Fruit fly (Drosophila melanogaster): ENCODE data around the gene CG4069.
A peak's percentile ranks its signal among the peaks of the same experiment; 100 is the strongest.

CG4069 gene

DNA sequence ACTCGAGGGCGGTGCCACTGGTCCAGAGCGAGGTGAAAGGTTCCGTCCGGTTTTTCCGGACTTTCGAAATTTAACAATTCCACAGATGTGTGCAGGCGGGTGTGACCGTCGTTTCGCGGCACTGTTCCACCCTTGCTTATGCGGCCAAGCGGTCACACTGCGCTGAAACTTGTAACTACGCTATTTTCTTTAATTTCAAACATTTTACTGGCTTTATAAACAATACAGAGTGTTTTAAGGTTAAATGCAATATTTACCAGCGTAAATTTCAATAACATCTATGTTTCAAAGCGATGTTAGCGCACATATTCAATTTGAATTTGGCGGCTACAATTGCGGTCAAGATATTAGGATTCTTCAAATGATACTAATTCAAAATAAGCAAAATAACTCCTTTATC is 7.1 kb downstream of the CG4069 start, which contains the start of gene nst:
Gene nst, minus strand, starts transcription at position 128 of the 400 bp plus-strand sequence.
- TF ChIP-seq noc (tag; optimal IDR thresholded peaks at IDR 0.05), result no peak

DNA sequence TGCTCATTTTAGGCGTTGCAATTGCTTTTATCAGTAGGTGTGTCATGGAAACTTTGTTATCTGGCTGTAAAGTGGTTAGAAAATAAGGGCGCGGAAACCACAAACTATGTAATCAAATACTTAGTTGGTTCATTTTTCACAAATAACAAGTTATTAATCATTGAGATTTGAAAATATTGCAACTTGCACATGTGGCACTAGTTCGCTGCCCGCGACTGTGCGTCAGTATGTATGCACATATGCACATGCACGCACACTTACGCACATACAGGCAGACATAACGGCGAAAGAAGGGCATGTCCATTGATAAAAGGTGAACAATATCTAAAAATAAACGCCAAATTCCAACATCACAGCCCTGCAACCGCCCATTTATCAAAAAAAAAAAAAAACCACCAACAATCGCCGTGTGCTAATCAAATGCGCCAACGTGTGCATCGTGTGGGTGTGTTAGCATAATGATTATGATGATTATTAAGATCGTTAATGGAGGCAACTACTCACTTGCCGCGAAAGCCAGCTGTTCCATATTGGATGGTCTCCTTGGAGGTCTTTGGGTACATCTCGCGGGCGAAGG is 7.6 kb downstream of the CG4069 start:
- no peak for TF ChIP-seq noc (tag; optimal IDR thresholded peaks at IDR 0.05)

DNA sequence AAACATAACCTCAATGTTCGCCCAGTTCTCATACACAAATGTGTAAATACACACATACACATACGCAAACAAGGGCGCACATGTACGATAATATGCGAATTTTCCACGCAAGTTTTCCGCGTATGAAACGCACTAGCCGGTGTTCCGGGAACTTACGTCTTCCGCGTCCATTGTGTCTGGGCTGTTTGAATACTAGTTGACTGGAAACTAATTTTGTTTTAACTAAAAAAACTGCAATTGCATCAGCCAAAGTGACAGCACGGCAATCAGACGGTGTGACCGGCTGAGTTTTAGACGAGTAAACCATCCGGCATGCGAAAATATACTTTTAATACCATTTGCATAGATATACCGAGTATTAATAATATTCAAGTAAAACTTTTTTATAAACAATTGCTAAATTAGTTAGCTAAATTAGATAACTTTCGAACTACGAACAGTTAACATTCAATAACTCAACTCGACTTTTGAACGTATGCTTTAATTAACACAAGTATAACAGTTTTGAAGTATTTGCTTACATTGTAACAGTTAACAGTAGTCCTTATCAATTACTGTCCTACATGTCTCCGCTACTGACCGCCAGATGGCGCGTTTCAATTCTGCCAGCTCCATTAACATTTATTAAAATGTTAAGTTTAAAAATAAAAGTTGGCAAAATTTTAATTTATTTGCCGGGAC is 10.5 kb downstream of the CG4069 start, which contains the start of gene eIF2beta:
Gene eIF2beta, minus strand, starts transcription at position 299 of the 681 bp plus-strand sequence.
- peak; percentile 28 for TF ChIP-seq noc (tag; optimal IDR thresholded peaks at IDR 0.05)

DNA sequence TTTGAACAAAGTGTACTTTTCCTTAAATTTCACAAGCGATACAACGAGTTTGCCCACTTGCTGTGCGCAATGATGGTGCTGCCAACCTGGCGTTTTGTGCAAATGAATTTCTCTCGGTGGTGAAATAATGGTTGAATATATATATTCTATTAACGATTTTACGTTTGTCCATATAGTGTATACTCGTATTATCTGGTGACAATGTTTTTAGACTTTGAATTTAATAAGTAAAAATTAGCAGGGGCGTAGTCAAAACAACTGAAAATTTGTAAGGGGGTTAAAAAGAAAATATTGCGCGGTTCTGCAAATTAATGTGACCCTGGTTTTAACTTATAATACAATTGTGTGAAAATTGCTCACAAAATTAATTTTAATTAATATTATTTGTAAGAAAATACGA is 13.2 kb downstream of the CG4069 start, which contains the start of the genes ver and Gcn5:
Gene ver, plus strand, starts transcription at position 47 of the 400 bp plus-strand sequence.
Gene Gcn5, minus strand, starts transcription at position 74 of the 400 bp plus-strand sequence.
- TF ChIP-seq noc (tag; optimal IDR thresholded peaks at IDR 0.05), result peak; percentile 94

DNA sequence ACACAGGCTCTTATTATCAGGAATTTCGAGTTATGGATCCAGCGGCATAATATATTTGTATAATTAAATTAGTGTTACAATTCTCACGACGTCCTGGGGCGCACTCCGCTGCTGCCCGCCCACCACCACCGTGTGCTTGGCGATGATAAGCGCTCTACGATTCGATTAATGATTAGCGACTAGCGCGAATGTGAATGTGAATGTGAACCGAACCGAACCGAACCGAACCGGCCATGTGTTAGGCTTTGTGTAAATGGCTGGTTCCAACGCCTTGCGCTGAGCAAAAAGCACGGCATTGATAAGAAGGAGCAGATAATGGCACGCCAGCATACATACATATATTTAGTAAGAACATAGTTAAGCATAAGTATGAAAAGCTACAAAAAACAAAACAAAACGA is 17.8 kb downstream of the CG4069 start:
- no peak for TF ChIP-seq noc (tag; optimal IDR thresholded peaks at IDR 0.05)

DNA sequence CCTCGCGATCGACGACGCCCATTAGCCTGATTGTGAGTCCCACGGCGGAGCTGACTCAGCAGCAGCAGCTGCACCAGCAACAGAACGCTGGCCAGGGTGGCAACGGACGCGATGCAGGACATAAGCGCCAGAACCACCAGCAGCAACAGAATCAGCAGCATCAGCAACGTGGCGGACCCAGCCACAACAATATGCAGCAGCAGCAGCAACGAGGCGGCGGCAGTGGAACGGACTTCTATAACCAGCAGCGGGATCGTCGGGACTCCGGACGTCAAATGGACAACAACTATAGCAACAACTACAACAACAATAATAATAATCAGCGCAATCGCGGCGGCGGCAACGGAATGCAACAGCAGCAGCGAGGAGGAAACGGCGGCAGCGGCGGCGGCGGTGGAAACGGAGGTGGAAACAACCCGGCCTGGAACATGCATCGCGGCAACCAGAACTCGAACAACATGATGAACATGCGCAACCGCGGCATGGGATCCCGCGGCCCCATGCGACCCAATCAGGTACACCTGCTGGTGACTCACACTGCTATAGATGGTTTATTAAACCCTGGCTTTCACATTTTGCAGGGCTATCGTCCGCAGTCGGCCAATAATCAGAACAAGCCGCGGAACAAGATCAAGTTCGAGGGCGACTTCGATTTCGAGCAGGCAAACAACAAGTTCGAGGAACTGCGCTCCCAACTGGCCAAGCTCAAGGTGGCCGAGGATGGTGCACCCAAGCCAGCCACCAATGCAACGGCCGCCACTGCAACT is 19.5 kb downstream of the CG4069 start:
- TF ChIP-seq noc (tag; optimal IDR thresholded peaks at IDR 0.05), result no peak

DNA sequence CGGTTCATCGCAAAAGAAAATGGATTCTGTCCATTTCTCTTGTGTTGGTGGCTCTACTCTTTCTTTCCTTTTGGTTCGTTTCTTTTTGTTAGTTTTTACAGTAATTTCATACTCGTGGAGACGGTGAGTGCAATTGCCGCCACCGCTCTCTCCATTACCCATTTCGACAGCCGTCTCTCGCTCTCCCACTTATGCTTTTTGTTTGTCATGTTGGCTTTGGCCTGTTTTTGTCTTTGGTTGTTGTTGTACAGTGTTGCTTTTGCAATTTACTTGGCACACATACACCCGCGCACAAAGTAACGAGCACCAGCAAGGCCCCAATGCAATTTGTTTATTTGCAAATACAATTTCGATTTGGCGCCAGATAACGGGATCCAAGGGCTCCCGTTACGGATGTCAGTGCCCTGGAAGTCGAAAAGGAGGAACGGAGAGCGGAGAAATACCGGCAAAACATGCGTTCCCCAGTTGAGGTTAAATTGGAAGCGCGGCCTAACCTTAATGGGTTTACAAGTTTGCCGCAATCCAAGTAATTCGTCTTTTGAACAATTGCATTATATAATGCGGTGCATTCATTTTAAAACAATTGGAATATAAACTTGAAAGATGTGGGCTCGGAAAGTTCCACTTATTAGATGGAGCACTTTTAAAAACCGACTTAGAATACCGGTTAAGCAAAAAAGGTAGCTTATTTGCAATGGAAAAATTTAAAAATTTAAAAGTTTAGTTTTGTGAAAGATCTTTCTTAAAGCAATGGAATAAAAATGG is 21.2 kb downstream of the CG4069 start:
- no peak for TF ChIP-seq noc (tag; optimal IDR thresholded peaks at IDR 0.05)

DNA sequence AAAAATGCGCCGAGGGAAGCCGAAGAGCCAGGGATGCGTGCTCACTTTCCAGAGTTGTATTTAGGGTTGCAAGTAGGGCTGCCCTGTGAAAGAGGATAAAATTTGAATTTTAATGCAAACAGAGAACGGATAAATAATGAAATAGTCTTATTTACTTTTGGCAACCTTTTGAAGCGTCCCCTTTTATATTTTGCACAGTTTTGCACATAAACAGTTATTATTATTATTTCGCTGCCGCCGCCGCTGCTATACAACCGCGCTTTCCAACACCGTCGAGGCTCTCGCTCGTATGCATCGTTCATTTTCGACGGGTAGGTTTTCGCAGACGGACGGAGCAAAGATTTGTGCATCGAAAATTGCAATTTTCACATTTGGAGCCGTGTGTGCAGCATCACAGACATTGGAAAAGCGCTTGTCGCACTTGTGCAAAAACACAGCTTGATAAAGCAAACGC is 22.3 kb downstream of the CG4069 start, which contains the start of the genes sti and tral:
Gene sti, minus strand, starts transcription at position 54 of the 454 bp plus-strand sequence.
Gene tral, plus strand, starts transcription at position 298 of the 454 bp plus-strand sequence.
- peak; percentile 78 for TF ChIP-seq noc (tag; optimal IDR thresholded peaks at IDR 0.05)

DNA sequence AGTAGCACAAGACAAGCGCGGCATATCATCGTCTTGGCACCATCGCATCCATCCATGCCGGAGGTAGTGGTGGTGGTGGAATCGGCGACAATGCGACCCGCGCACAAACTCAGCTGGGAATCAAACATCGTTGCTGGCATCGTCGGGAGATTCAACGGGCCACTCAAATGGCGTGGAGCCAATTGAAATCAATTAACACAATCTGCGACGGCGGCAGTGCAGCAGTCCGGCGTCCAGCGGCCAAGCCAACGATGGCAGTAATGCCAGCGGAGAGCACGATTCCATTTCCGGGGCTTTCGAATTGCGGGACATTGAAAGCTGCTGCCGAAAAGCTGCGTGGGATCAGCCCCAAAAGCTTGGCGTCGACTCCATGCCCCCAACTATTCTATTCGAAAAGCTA is 29.5 kb downstream of the CG4069 start, which contains the start of gene CG10654:
Gene CG10654, minus strand, starts transcription at position 270 of the 400 bp plus-strand sequence.
- TF ChIP-seq noc (tag; optimal IDR thresholded peaks at IDR 0.05), result no peak

DNA sequence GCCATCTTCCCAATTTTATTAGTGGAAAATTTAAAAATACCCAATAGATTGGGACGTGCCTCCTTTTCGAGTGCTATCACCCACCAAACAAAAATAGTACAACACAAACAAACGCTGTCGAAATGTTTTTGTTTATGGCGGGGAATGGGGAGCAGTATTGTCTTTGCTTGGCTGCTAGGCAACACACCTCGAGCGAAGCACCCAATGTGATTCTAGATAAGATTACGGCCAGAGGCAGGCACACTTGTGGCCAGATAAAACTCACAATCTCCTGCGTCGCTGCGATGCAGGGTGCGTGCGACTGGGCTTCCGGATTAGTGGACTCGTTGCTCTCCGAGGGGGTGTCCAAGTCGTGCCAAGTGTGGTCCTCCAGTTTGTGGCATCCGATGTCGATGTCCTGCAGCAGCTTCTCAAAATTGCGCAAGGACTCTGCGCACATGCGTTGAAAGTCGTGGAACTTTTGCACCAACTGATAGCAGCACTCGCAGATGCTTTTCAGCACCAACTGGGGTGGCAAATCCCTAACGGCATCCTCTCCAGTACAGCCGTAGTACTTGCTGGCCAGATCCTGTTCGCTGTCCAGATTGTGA is 30.1 kb downstream of the CG4069 start:
- peak; percentile 20 for TF ChIP-seq noc (tag; optimal IDR thresholded peaks at IDR 0.05)

DNA sequence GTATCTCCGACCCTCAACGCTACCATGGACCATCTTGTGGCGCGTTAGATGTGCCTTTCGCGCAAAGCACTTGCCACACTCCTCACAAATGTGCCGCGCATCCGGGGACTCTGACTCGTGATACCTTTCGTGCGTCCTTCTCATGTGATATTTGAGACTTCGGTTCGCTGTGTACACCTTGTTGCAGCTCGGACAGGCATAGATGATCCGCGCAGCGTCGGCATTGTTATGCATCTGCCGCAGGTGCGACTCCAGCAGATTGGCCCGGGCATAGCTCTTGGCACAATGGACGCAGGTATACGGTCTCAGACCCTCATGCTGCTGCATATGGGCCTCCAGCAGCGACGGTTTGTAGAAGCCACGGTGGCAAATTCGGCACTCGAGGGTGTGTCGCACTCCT is 31.1 kb downstream of the CG4069 start:
- no peak for TF ChIP-seq noc (tag; optimal IDR thresholded peaks at IDR 0.05)

DNA sequence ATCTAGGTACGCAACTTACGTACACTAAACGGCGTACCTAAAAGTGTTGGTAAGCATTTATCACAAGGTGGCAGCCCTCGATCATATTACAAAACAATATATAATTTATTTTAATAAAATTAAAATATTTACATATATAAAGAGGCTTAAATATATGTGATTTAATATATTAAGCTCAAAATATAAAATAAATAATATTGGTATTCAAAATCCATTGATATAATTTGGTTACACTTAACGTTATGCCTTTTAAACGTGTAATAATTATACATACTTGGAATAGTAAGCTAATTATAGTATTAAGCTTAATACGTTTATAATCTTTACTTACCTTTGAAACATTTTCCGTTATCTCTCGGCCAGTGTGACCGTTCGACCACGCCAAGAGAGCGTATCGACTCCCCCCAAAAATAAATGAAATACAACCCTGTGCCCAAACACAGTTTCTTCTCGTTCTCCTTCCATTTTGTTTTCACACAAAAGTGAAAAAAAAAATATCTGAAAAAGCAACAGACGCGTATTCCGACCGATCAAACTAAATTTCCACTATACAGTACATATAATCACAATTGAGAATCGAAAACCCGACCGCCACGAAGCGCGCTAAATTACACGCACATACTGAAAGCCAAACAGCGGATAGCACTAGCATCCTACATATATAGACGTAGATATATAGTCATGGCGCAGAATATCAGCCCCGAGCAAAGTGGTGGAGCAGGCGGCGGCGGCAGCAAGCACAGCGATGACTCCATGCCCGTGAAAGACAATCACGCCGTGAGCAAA is 33.1 kb downstream of the CG4069 start, which contains the start of the genes CG10646 and vih:
Gene CG10646, minus strand, starts transcription at position 30 of the 786 bp plus-strand sequence.
Gene vih, plus strand, starts transcription at position 428 of the 786 bp plus-strand sequence.
- no peak for TF ChIP-seq noc (tag; optimal IDR thresholded peaks at IDR 0.05)

DNA sequence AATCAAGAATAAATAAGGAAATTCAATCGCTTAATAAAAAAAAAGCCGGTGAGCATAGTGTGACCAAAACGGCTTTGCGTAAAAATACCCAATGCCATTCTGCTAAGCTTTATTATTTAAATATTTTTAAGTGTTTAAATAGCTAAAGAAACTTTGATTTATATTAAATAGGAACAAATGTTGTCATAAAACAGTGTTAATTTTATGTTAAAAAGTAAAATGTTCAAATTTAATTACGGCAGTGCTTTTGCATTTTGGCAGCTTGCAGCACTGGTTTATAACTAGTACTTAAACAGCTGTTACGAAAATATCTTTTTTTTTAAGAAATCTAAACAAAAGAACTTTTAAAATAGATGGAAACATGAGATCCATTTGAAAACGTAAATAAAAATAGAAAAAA is 35.9 kb downstream of the CG4069 start, which contains the start of the genes CG10638 and CG10681:
Gene CG10638, minus strand, starts transcription at position 63 of the 400 bp plus-strand sequence.
Gene CG10681, plus strand, starts transcription at position 265 of the 400 bp plus-strand sequence.
- TF ChIP-seq noc (tag; optimal IDR thresholded peaks at IDR 0.05), result no peak
